Fruit fly (Drosophila melanogaster): ENCODE results near the gene Cox11.

Gene Cox11

DNA sequence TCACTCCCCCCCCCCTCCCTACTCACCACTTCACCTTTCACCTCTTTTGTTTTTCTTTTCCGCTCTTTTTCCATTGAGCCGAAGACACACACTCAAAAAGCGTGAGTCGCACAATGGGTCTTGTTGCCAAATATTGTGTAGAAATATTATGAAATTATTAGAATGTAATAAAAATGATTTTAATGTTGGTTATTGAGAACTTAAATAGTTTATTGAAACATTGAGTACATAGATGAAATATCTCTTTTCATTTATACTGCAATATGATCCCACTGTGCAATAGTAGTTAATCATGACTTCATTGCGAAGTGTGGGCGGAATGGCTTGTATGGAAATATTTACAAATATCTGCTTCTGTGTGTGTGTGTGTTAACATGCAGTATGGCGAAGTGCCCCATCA is 40.3 kb downstream of the Cox11 start (continued):
- TF ChIP-seq Sox102F (GFP tag; optimal IDR thresholded peaks at IDR 0.05) (peak; percentile 36), dmrt99B (tag; optimal IDR thresholded peaks at IDR 0.05) (peak; percentile 34), HLH3B (GFP tag; IDR thresholded peaks at IDR 0.05) (0 out of 2 replicates have a peak, but pooled peaks have one; percentile 12), lab (GFP tag; optimal IDR thresholded peaks at IDR 0.05) (peak; percentile 27), dpn (GFP tag; optimal IDR thresholded peaks at IDR 0.05) (no peak), knrl (GFP tag; IDR thresholded peaks at IDR 0.05; ENCODE audit: partially characterized antibody) (no peak), bsh (GFP tag; optimal IDR thresholded peaks at IDR 0.05) (peak in 1 of 2 experiments; percentile 20), CG14441 (GFP tag; IDR thresholded peaks at IDR 0.05) (0 out of 2 replicates have a peak, but pooled peaks have one; percentile 34), CG31441 (GFP tag; IDR thresholded peaks at IDR 0.05) (0 out of 2 replicates have a peak, but pooled peaks have one; percentile 11), Ets65A (GFP tag) (peak; percentile 12), Poxn (GFP tag; IDR thresholded peaks at IDR 0.05) (no peak), Drgx (GFP tag; IDR thresholded peaks at IDR 0.05) (peak; percentile 86), vvl (GFP tag; IDR thresholded peaks at IDR 0.05) (no peak), ttk (GFP tag; IDR thresholded peaks at IDR 0.05) (peak; percentile 44; the same call in 1 of the 2 replicates)

DNA sequence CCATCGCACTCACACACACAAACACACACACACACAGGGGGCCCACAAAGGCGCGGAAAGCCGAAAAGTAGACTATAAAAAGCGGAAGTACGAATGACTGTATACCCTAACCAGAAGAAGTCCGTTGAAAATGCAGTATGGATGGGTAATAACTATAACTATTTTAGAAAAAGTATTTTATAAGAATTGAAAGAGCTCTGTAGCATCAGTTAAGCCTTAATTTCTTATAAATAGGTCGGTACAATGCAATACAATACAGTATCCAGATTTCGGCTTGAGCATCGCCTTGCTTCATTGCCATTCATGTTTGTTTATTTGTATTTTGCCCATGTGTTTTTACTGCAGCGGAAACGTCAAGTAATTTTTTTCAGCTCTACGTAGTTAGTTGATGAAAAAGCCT is 42.7 kb downstream of the Cox11 start:
- TF ChIP-seq Ssrp (tag; optimal IDR thresholded peaks at IDR 0.05) (no peak), lmd (GFP tag; IDR thresholded peaks at IDR 0.05) (peak; percentile 46; the same call in 1 of the 2 replicates), amos (GFP tag; IDR thresholded peaks at IDR 0.05; ENCODE audit: partially characterized antibody) (no peak), Hmr (GFP tag; optimal IDR thresholded peaks at IDR 0.05) (peak; percentile 38), Ptx1 (GFP tag; IDR thresholded peaks at IDR 0.05) (peak; percentile 54; the same call in 1 of the 2 replicates), pan (optimal IDR thresholded peaks at IDR 0.05) (no peak), pan (GFP tag; optimal IDR thresholded peaks at IDR 0.05 in 1 of 2, IDR thresholded peaks at IDR 0.05 in 1 of 2) (peak in 1 of 2 experiments; percentile 51), Hr51 (GFP tag; optimal IDR thresholded peaks at IDR 0.05) (peak in 1 of 2 experiments; percentile 43), Vsx1 (GFP tag; optimal IDR thresholded peaks at IDR 0.05) (no peak), lola (GFP tag; optimal IDR thresholded peaks at IDR 0.05) (no peak), ase (GFP tag; IDR thresholded peaks at IDR 0.05) (peak; percentile 39; the same call in 1 of the 3 replicates), salm (tag; optimal IDR thresholded peaks at IDR 0.05) (no peak), E2f2 (GFP tag; IDR thresholded peaks at IDR 0.05) (peak; percentile 18; the same call in 1 of the 2 replicates), Fer3 (tag; optimal IDR thresholded peaks at IDR 0.05) (peak; percentile 23), peb (GFP tag; IDR thresholded peaks at IDR 0.05) (no peak), CG11695 (GFP tag; IDR thresholded peaks at IDR 0.05) (0 out of 3 replicates have a peak, but pooled peaks have one; percentile 45), ara (GFP tag; IDR thresholded peaks at IDR 0.05) (no peak), CG32532 (GFP tag; IDR thresholded peaks at IDR 0.05) (peak; percentile 56; the same call in 1 of the 2 replicates), Ada2b (GFP tag; IDR thresholded peaks at IDR 0.05) (peak; percentile 41; the same call in 1 of the 2 replicates), Taf1 (GFP tag; IDR thresholded peaks at IDR 0.05) (0 out of 2 replicates have a peak, but pooled peaks have one; percentile 12), row (GFP tag; IDR thresholded peaks at IDR 0.05) (peak; percentile 69), D19A (tag; optimal IDR thresholded peaks at IDR 0.05) (peak; percentile 84), slou (GFP tag; optimal IDR thresholded peaks at IDR 0.05) (no peak), CG1233 (GFP tag; optimal IDR thresholded peaks at IDR 0.05) (no peak), lilli (GFP tag; optimal IDR thresholded peaks at IDR 0.05) (peak; percentile 32), dmrt99B (tag; optimal IDR thresholded peaks at IDR 0.05) (peak; percentile 49), CG30403 (GFP tag; optimal IDR thresholded peaks at IDR 0.05) (peak; percentile 30), Dek (tag; optimal IDR thresholded peaks at IDR 0.05) (peak; percentile 22), mam (GFP tag; optimal IDR thresholded peaks at IDR 0.05) (peak; percentile 14), Oli (tag; optimal IDR thresholded peaks at IDR 0.05) (peak; percentile 27), ci (GFP tag; IDR thresholded peaks at IDR 0.05) (0 out of 3 replicates have a peak, but pooled peaks have one; percentile 26), CG42726 (GFP tag; IDR thresholded peaks at IDR 0.05; ENCODE audit: partially characterized antibody) (no peak), CG16779 (GFP tag; IDR thresholded peaks at IDR 0.05) (no peak), CG7839 (tag; optimal IDR thresholded peaks at IDR 0.05) (peak; percentile 58), dysf (GFP tag; IDR thresholded peaks at IDR 0.05) (peak; percentile 57; the same call in 2 of the 3 replicates), CG30431 (GFP tag; optimal IDR thresholded peaks at IDR 0.05) (no peak)

Data from whole organism, embryonic.